Fruit fly (Drosophila melanogaster): ENCODE results near the gene RPA2.

The RPA2 gene

dm6 chr2L:20925975-20926374, at the start of gene RPA2:
TSS of gene RPA2 (minus strand) at chr2L:20926147.
- no peak for TF ChIP-seq cnc (optimal IDR thresholded peaks at IDR 0.05)
- TF ChIP-seq CG1620 (GFP tag; optimal IDR thresholded peaks at IDR 0.05), result no peak
- no peak for TF ChIP-seq Crg-1 (GFP tag; optimal IDR thresholded peaks at IDR 0.05)
- peak; percentile 92 for TF ChIP-seq kay (GFP tag; ENCODE audit: borderline replicate concordance)
- TF ChIP-seq pad (GFP tag; optimal IDR thresholded peaks at IDR 0.05), result no peak
- TF ChIP-seq toe (GFP tag; optimal IDR thresholded peaks at IDR 0.05), result no peak

dm6 chr2L:20975594-20975993, 49.6 kb upstream of the RPA2 start:
- TF ChIP-seq CG7101 (tag; optimal IDR thresholded peaks at IDR 0.05), result no peak
- TF ChIP-seq tj (GFP tag; optimal IDR thresholded peaks at IDR 0.05), result peak; percentile 19

dm6 chr2L:20974037-20974646, 48.2 kb upstream of the RPA2 start:
- TF ChIP-seq CG14711 (tag; optimal IDR thresholded peaks at IDR 0.05) (no peak), toe (GFP tag; optimal IDR thresholded peaks at IDR 0.05) (no peak), CG7045 (GFP tag; optimal IDR thresholded peaks at IDR 0.05) (no peak), CG12768 (GFP tag; optimal IDR thresholded peaks at IDR 0.05) (no peak), bab1 (GFP tag; optimal IDR thresholded peaks at IDR 0.05) (no peak), Hr96 (GFP tag; optimal IDR thresholded peaks at IDR 0.05) (no peak), CG33017 (tag; optimal IDR thresholded peaks at IDR 0.05) (no peak), tj (GFP tag; optimal IDR thresholded peaks at IDR 0.05) (no peak), cnc (optimal IDR thresholded peaks at IDR 0.05) (no peak), CG1620 (GFP tag; optimal IDR thresholded peaks at IDR 0.05) (no peak)

dm6 chr2L:20971659-20972314, 45.8 kb upstream of the RPA2 start:
- TF ChIP-seq CG12768 (GFP tag; optimal IDR thresholded peaks at IDR 0.05) (no peak), CG5204 (GFP tag; optimal IDR thresholded peaks at IDR 0.05) (no peak), bab1 (GFP tag; optimal IDR thresholded peaks at IDR 0.05) (no peak), Clk (GFP tag; optimal IDR thresholded peaks at IDR 0.05) (no peak), CG33017 (tag; optimal IDR thresholded peaks at IDR 0.05) (no peak), kay (GFP tag; ENCODE audit: borderline replicate concordance) (no peak), toe (GFP tag; optimal IDR thresholded peaks at IDR 0.05) (no peak), Hr96 (GFP tag; optimal IDR thresholded peaks at IDR 0.05) (no peak), CG14711 (tag; optimal IDR thresholded peaks at IDR 0.05) (no peak), cnc (optimal IDR thresholded peaks at IDR 0.05) (no peak), tj (GFP tag; optimal IDR thresholded peaks at IDR 0.05) (no peak), cic (GFP tag; optimal IDR thresholded peaks at IDR 0.05) (no peak), ovo (GFP tag; optimal IDR thresholded peaks at IDR 0.05) (no peak), CG1620 (GFP tag; optimal IDR thresholded peaks at IDR 0.05) (no peak), CG7101 (tag; optimal IDR thresholded peaks at IDR 0.05) (no peak), Mnt (GFP tag; optimal IDR thresholded peaks at IDR 0.05) (no peak)

dm6 chr2L:20970792-20971191, 44.8 kb upstream of the RPA2 start:
- TF ChIP-seq CG7045 (GFP tag; optimal IDR thresholded peaks at IDR 0.05) (no peak), tj (GFP tag; optimal IDR thresholded peaks at IDR 0.05) (peak; percentile 50)

- TF ChIP-seq cnc (optimal IDR thresholded peaks at IDR 0.05), result no peak
- no peak for TF ChIP-seq ovo (GFP tag; optimal IDR thresholded peaks at IDR 0.05)
- TF ChIP-seq Clk (GFP tag; optimal IDR thresholded peaks at IDR 0.05), result no peak
- no peak for TF ChIP-seq Mnt (GFP tag; optimal IDR thresholded peaks at IDR 0.05)
- TF ChIP-seq kay (GFP tag; ENCODE audit: borderline replicate concordance), result no peak
- no peak for TF ChIP-seq CG1620 (GFP tag; optimal IDR thresholded peaks at IDR 0.05)
- no peak for TF ChIP-seq Hr96 (GFP tag; optimal IDR thresholded peaks at IDR 0.05)
Observed at dm6 chr2L:20969674-20970297, 43.8 kb upstream of the RPA2 start.

- TF ChIP-seq pad (GFP tag; optimal IDR thresholded peaks at IDR 0.05) (no peak), CG12768 (GFP tag; optimal IDR thresholded peaks at IDR 0.05) (no peak), Clk (GFP tag; optimal IDR thresholded peaks at IDR 0.05) (no peak), cic (GFP tag; optimal IDR thresholded peaks at IDR 0.05) (no peak), CG11617 (GFP tag; optimal IDR thresholded peaks at IDR 0.05) (no peak), Crg-1 (GFP tag; optimal IDR thresholded peaks at IDR 0.05) (no peak), toe (GFP tag; optimal IDR thresholded peaks at IDR 0.05) (no peak), CG7045 (GFP tag; optimal IDR thresholded peaks at IDR 0.05) (no peak), CG1620 (GFP tag; optimal IDR thresholded peaks at IDR 0.05) (no peak), kay (GFP tag; ENCODE audit: borderline replicate concordance) (no peak), tj (GFP tag; optimal IDR thresholded peaks at IDR 0.05) (no peak), CG33017 (tag; optimal IDR thresholded peaks at IDR 0.05) (no peak), Mnt (GFP tag; optimal IDR thresholded peaks at IDR 0.05) (no peak), ovo (GFP tag; optimal IDR thresholded peaks at IDR 0.05) (no peak)
Observed at dm6 chr2L:20968727-20969126, 42.8 kb upstream of the RPA2 start.
